Fruit fly (Drosophila melanogaster) whole organism, adult: ENCODE measurements around the gene CG3630.

Experiments
- CG11617 ChIP-seq: fragments of 200-800 bp; sonication (Bioruptor generic); optimal IDR thresholded peaks from 2 replicates; lab custom pipeline; 2017; ENCODE audit warnings: mild to moderate bottlenecking, missing biosample characterization, missing genetic modification reagents, missing genetic modification characterization
- CG12768 ChIP-seq: fragments of 200-800 bp; sonication (Bioruptor generic); optimal IDR thresholded peaks from 2 replicates; lab custom pipeline; 2017; ENCODE audit warnings: missing biosample characterization, missing genetic modification characterization, mild to moderate bottlenecking, moderate library complexity, missing genetic modification reagents
- CG14711 ChIP-seq: fragments of 200-800 bp; sonication (Bioruptor generic); optimal IDR thresholded peaks from 2 replicates; lab custom pipeline; 2018; ENCODE audit warnings: missing biosample characterization, mild to moderate bottlenecking, missing genetic modification characterization, moderate library complexity
- CG1620 ChIP-seq: fragments of 200-800 bp; sonication (Bioruptor generic); optimal IDR thresholded peaks from 2 replicates; lab custom pipeline; 2016; ENCODE audit warnings: missing biosample characterization, missing genetic modification characterization
- CG33017 ChIP-seq: fragments of 200-800 bp; sonication (Bioruptor generic); optimal IDR thresholded peaks from 2 replicates; lab custom pipeline; 2018; ENCODE audit warnings: missing biosample characterization, mild to moderate bottlenecking, missing genetic modification characterization, moderate library complexity
- CG5204 ChIP-seq: fragments of 200-800 bp; sonication (Bioruptor generic); optimal IDR thresholded peaks from 2 replicates; lab custom pipeline; 2016; ENCODE audit warnings: missing biosample characterization, missing genetic modification characterization
- CG7045 ChIP-seq: fragments of 200-800 bp; sonication (Bioruptor generic); optimal IDR thresholded peaks from 2 replicates; lab custom pipeline; 2017; ENCODE audit warnings: missing biosample characterization, mild to moderate bottlenecking, missing genetic modification characterization
- CG7101 ChIP-seq: fragments of 200-800 bp; sonication (Bioruptor generic); optimal IDR thresholded peaks from 2 replicates; lab custom pipeline; 2018; ENCODE audit warnings: missing biosample characterization, mild to moderate bottlenecking, missing genetic modification characterization, moderate library complexity
- Clk ChIP-seq: fragments of 200-800 bp; sonication (Bioruptor generic); optimal IDR thresholded peaks from 2 replicates; lab custom pipeline; 2017; ENCODE audit warnings: missing biosample characterization, missing genetic modification characterization
- Crg-1 ChIP-seq: fragments of 200-800 bp; sonication (Bioruptor generic); optimal IDR thresholded peaks from 2 replicates; lab custom pipeline; 2016; ENCODE audit warnings: missing biosample characterization, missing genetic modification characterization
- Hr96 ChIP-seq: fragments of 200-800 bp; sonication (Bioruptor generic); optimal IDR thresholded peaks from 2 replicates; lab custom pipeline; 2016; ENCODE audit warnings: missing biosample characterization, missing genetic modification characterization
- Mnt ChIP-seq: fragments of 200-800 bp; sonication (Bioruptor generic); optimal IDR thresholded peaks from 2 replicates; lab custom pipeline; 2016; ENCODE audit warnings: missing biosample characterization, mild to moderate bottlenecking, missing genetic modification characterization
- bab1 ChIP-seq: fragments of 200-800 bp; sonication (Bioruptor generic); optimal IDR thresholded peaks from 3 replicates; lab custom pipeline; 2019; ENCODE audit warnings: missing biosample characterization, mild to moderate bottlenecking, missing genetic modification characterization, moderate library complexity
- cic ChIP-seq: fragments of 200-800 bp; sonication (Bioruptor generic); optimal IDR thresholded peaks from 2 replicates; lab custom pipeline; 2017; ENCODE audit warnings: missing biosample characterization, mild to moderate bottlenecking, missing genetic modification characterization, moderate library complexity
- cnc ChIP-seq, 2 experiments: fragments of >200 bp; optimal IDR thresholded peaks; 2 replicates each; lab custom pipeline; 2017
- kay ChIP-seq: fragments of 200-800 bp; sonication (Bioruptor generic); peaks from one replicate; lab custom pipeline; 2016; ENCODE audit warnings: missing biosample characterization, missing genetic modification characterization, borderline replicate concordance
- ovo ChIP-seq: fragments of 200-800 bp; sonication (Bioruptor generic); optimal IDR thresholded peaks from 2 replicates; lab custom pipeline; 2016; ENCODE audit warnings: missing biosample characterization, missing genetic modification characterization
- pad ChIP-seq: fragments of 200-800 bp; sonication (Bioruptor generic); optimal IDR thresholded peaks from 3 replicates; lab custom pipeline; 2017; ENCODE audit warnings: missing biosample characterization, missing genetic modification characterization, mild to moderate bottlenecking, moderate library complexity, missing genetic modification reagents
- tj ChIP-seq: fragments of 200-800 bp; sonication (Bioruptor generic); optimal IDR thresholded peaks from 3 replicates; lab custom pipeline; 2017; ENCODE audit warnings: missing biosample characterization, mild to moderate bottlenecking, missing genetic modification characterization, moderate library complexity
- toe ChIP-seq: fragments of 200-800 bp; sonication (Bioruptor generic); optimal IDR thresholded peaks from 2 replicates; lab custom pipeline; 2016; ENCODE audit warnings: missing biosample characterization, missing genetic modification characterization

Gene CG3630

DNA sequence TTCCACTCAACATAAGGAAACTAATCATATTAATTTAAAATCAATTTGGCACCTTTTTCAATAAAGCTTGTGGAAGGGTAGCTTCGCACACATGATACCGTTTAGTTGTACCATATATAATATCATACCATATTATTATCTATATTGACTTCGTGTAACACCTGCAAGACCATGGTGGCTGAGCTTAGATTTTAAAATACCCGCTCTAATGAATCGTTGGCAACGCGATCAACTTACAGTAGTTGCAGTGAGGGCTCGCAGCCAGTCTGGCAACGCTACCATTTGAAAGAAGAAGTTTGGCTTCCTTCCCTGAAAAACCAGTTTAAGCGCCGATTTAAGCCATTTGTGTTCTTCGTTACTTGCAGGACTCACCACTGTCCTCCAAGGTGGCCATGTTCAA, 8.4 kb downstream of the CG3630 start:
- TF ChIP-seq CG33017 (tag; lab: Kevin White, UChicago) (no peak), Crg-1 (GFP tag; lab: Kevin White, UChicago) (no peak), Hr96 (GFP tag; lab: Kevin White, UChicago) (no peak), tj (GFP tag; lab: Kevin White, UChicago) (no peak), toe (no peak), CG12768 (GFP tag; lab: Kevin White, UChicago) (no peak)

DNA sequence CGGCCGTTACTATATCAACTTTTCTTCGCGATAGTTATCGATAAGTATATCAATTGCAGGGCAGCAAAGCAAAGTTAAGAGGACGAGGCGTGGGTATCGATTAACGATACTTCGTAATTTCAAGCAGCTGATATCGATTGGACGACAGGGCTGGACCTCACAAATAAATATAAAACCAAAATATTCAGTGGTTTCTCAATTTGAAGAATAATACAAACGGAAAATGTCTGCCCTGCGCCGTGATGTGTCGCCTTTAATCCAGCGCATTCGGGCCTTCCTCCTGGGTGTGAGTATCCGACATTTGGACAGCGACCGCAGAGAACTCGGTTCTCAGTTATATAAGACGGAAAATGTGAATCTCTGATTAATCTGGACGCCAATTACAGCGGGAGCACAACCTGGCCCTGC, 10.4 kb downstream of the CG3630 start, which contains the start of gene ND-B14.5A:
Gene ND-B14.5A (plus strand): TSS at position 107 of the 408 bp plus-strand sequence.
- TF ChIP-seq CG14711 (tag; lab: Kevin White, UChicago), result peak; percentile 0
- no peak for TF ChIP-seq Crg-1 (GFP tag; lab: Kevin White, UChicago)
- TF ChIP-seq pad, result no peak
- TF ChIP-seq Hr96 (GFP tag; lab: Kevin White, UChicago), result no peak
- TF ChIP-seq CG11617 (GFP tag; lab: Kevin White, UChicago), result peak; percentile 19
- peak; percentile 13 for TF ChIP-seq CG7101 (tag; lab: Kevin White, UChicago)
- peak; percentile 58 for TF ChIP-seq bab1 (GFP tag; lab: Kevin White, UChicago)
- TF ChIP-seq CG33017 (tag; lab: Kevin White, UChicago), result no peak
- TF ChIP-seq cic (GFP tag; lab: Kevin White, UChicago), result no peak
- no peak for TF ChIP-seq CG1620
- no peak for TF ChIP-seq tj (GFP tag; lab: Kevin White, UChicago)
- TF ChIP-seq ovo (GFP tag; lab: Kevin White, UChicago), result no peak
- TF ChIP-seq Clk, result no peak
- TF ChIP-seq kay (GFP tag; lab: Kevin White, UChicago), result no peak
- TF ChIP-seq cnc (optimal IDR thresholded peaks at IDR 0.05; lab: Kevin White, UChicago), result no peak
- no peak for TF ChIP-seq toe
- no peak for TF ChIP-seq CG5204 (GFP tag; lab: Kevin White, UChicago)
- no peak for TF ChIP-seq CG7045 (GFP tag; lab: Kevin White, UChicago)
- TF ChIP-seq Mnt, result peak; percentile 49

DNA sequence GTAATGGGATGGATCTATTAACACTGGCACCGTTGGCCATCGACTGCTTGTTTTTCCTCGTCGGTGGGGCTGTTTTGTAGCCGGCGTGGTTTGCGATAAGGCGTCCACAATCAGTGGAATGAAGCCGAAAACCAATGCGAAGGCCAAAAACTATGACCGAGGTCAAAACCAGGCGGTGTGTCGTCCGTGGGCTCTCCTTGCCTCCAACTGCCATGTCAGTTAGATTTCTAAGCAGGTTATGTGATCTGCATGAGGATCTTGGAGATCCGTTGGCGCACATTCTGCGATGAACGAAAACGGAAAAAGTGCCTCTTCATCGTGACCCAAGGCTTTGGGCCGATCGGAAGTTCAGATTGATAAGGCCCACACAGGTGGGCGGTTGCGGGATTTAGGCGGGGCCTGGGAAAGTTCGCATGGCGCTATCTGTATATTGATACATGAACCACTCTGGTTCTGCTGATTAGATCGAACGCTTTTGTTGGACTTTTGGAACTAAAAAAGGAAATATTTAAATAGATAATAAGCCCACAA, 13.3 kb downstream of the CG3630 start, which contains the start of gene Cyp4d14:
Gene Cyp4d14 (minus strand): TSS at position 51 of the 531 bp plus-strand sequence.
- no peak for TF ChIP-seq toe
- TF ChIP-seq cnc (optimal IDR thresholded peaks at IDR 0.05; lab: Kevin White, UChicago), result peak in 1 of 2 experiments; percentile 27

DNA sequence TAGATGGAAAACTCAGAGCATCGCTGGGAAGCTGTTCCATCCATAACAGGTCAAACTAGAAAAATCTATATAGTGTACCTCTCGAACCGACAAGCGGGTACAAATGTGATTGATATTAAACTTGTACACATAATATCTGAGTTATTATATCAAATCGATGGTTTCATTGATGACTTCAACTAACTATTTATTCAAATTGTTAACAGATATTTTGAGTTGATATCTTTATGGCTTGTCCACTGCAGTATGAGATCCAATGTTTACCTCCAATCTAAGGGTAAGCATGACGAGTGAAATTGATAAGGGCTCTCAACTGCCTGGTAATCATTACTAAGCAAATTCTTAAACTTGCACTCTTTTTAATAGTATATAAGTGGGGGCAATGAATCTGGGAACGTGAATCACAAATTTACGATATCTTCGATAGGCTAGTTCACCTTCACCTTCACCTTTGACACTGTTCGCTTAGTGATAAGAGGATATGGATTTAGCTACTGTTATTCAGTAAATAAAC, 14.0 kb downstream of the CG3630 start, which contains the start of gene Cyp4d2:
Gene Cyp4d2 (plus strand): TSS at position 51 of the 514 bp plus-strand sequence.
- TF ChIP-seq CG12768 (GFP tag; lab: Kevin White, UChicago) (no peak), CG5204 (GFP tag; lab: Kevin White, UChicago) (no peak), CG7101 (tag; lab: Kevin White, UChicago) (no peak), Hr96 (GFP tag; lab: Kevin White, UChicago) (no peak), Crg-1 (GFP tag; lab: Kevin White, UChicago) (no peak), cnc (optimal IDR thresholded peaks at IDR 0.05; lab: Kevin White, UChicago) (peak; percentile 75 to 93), Mnt (no peak), tj (GFP tag; lab: Kevin White, UChicago) (peak; percentile 24), CG33017 (tag; lab: Kevin White, UChicago) (no peak), cic (GFP tag; lab: Kevin White, UChicago) (no peak), CG11617 (GFP tag; lab: Kevin White, UChicago) (no peak), bab1 (GFP tag; lab: Kevin White, UChicago) (no peak)

DNA sequence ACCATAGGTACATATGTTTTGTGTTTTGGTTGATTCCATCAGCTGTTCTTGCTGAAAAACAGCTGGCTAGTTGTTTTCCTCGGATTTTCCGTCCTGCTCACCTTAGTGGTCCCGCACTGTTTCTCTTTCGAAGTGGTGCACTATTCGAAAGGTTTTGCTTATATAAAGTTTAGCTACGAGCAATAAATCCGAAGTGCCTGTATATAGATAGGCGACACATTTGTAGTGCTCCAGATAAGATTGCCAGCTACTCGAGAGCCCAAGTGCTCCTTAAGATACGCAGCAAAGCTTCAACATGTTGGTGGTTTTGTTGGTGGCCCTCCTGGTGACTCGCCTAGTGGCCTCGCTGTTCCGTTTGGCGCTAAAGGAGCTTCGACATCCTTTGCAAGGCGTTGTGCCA, 16.8 kb downstream of the CG3630 start, which contains the start of gene Cyp4ae1:
Gene Cyp4ae1 (plus strand): TSS at position 206 of the 400 bp plus-strand sequence.
- TF ChIP-seq cic (GFP tag; lab: Kevin White, UChicago), result peak; percentile 25
- TF ChIP-seq Crg-1 (GFP tag; lab: Kevin White, UChicago), result no peak
- TF ChIP-seq bab1 (GFP tag; lab: Kevin White, UChicago), result no peak
- TF ChIP-seq Clk, result no peak
- TF ChIP-seq CG1620, result no peak
- TF ChIP-seq Mnt, result peak; percentile 16

dm6 chrX:2180750-2181261, 18.8 kb downstream of the CG3630 start, which contains the start of gene pn:
Gene pn, plus strand, starts transcription at chrX:2181211.
- TF ChIP-seq CG7045 (GFP tag; lab: Kevin White, UChicago) (no peak), Crg-1 (GFP tag; lab: Kevin White, UChicago) (no peak), bab1 (GFP tag; lab: Kevin White, UChicago) (peak; percentile 6), Clk (no peak), tj (GFP tag; lab: Kevin White, UChicago) (peak; percentile 31), Mnt (peak; percentile 33), pad (no peak), CG14711 (tag; lab: Kevin White, UChicago) (no peak), CG12768 (GFP tag; lab: Kevin White, UChicago) (no peak), toe (no peak), CG7101 (tag; lab: Kevin White, UChicago) (no peak), CG1620 (no peak), cnc (optimal IDR thresholded peaks at IDR 0.05; lab: Kevin White, UChicago) (no peak), CG5204 (GFP tag; lab: Kevin White, UChicago) (no peak), ovo (GFP tag; lab: Kevin White, UChicago) (no peak), kay (GFP tag; lab: Kevin White, UChicago) (no peak), CG33017 (tag; lab: Kevin White, UChicago) (no peak), Hr96 (GFP tag; lab: Kevin White, UChicago) (no peak), CG11617 (GFP tag; lab: Kevin White, UChicago) (peak; percentile 41), cic (GFP tag; lab: Kevin White, UChicago) (peak; percentile 14)
